Worm (Caenorhabditis elegans) whole organism, L4 larva: Measurements from ENCODE around the gene C35D10.8.

Source experiments
- F10B5.3 ChIP-seq: sonication (generic microtip); optimal IDR thresholded peaks from 2 replicates; lab custom pipeline; 2016; ENCODE audit warnings: mild to moderate bottlenecking, missing genetic modification characterization, missing compliant biosample characterization
- F49E8.2 ChIP-seq: sonication (generic microtip); optimal IDR thresholded peaks from 2 replicates; lab custom pipeline; 2016; ENCODE audit warnings: missing compliant biosample characterization, mild to moderate bottlenecking, missing genetic modification characterization, borderline replicate concordance
- Y75B8A.6 ChIP-seq: fragments of 200-800 bp; sonication (Bioruptor generic); IDR thresholded peaks from 2 replicates; pipeline ENCODE4 v1.3.6; 2022; ENCODE audit warnings: missing genetic modification reagents, missing genetic modification characterization, missing compliant biosample characterization
- ZK337.2 ChIP-seq: fragments of 200-800 bp; sonication (Bioruptor generic); IDR thresholded peaks from 2 replicates; pipeline ENCODE4 v1.3.6; 2022; ENCODE audit warnings: missing genetic modification reagents, missing genetic modification characterization, missing compliant biosample characterization
- aly-2 ChIP-seq: sonication (generic microtip); optimal IDR thresholded peaks from 2 replicates; lab custom pipeline; 2018; ENCODE audit warnings: missing biosample characterization, missing genetic modification characterization
- ceh-20 ChIP-seq: fragments of 200-800 bp; sonication (Bioruptor generic); IDR thresholded peaks from 2 replicates; pipeline ENCODE4 v1.3.6; 2022; ENCODE audit warnings: missing genetic modification reagents, missing genetic modification characterization, missing compliant biosample characterization
- ceh-28 ChIP-seq: fragments of 150-350 bp; optimal IDR thresholded peaks from 2 replicates; lab custom pipeline; 2014; ENCODE audit warnings: missing biosample characterization, missing genetic modification reagents, missing genetic modification characterization
- cey-2 ChIP-seq: sonication (generic microtip); optimal IDR thresholded peaks from 3 replicates; lab custom pipeline; 2017; ENCODE audit warnings: missing genetic modification characterization, mild to moderate bottlenecking, missing compliant biosample characterization, antibody characterized with exemption, borderline replicate concordance; ENCODE audit not compliant: insufficient read depth
- ctbp-1 ChIP-seq: fragments of 200-800 bp; sonication (Bioruptor generic); IDR thresholded peaks from 2 replicates; pipeline ENCODE4 v1.3.6; 2022; ENCODE audit warnings: missing genetic modification reagents, missing genetic modification characterization, missing compliant biosample characterization
- daf-16 ChIP-seq, 3 experiments: sonication (generic microtip); optimal IDR thresholded peaks; 2 replicates each; lab custom pipeline; 2016 to 2017; ENCODE audit warnings: missing genetic modification characterization in 3 of 3, missing genetic modification reagents in 3 of 3, mild to moderate bottlenecking in 2 of 3, missing compliant biosample characterization in 2 of 3, missing biosample characterization in 1 of 3, moderate library complexity in 1 of 3
- dmd-8 ChIP-seq: fragments of 200-800 bp; sonication (Bioruptor generic); IDR thresholded peaks from 2 replicates; pipeline ENCODE4 v1.3.6; 2022; ENCODE audit warnings: missing genetic modification characterization, missing compliant biosample characterization
- dmd-9 ChIP-seq: fragments of 200-800 bp; sonication (Bioruptor generic); IDR thresholded peaks from 2 replicates; pipeline ENCODE4 v1.3.6; 2022; ENCODE audit warnings: missing genetic modification reagents, missing genetic modification characterization, missing compliant biosample characterization
- dpl-1 ChIP-seq: fragments of 150-350 bp; optimal IDR thresholded peaks from 2 replicates; lab custom pipeline; 2014; ENCODE audit warnings: missing biosample characterization, missing genetic modification reagents, missing genetic modification characterization
- dve-1 ChIP-seq: sonication (generic microtip); optimal IDR thresholded peaks from 2 replicates; lab custom pipeline; 2017; ENCODE audit warnings: antibody characterized with exemption, mild to moderate bottlenecking, missing genetic modification characterization, missing compliant biosample characterization; ENCODE audit not compliant: insufficient read depth
- egl-43 ChIP-seq: fragments of 200-800 bp; sonication (Bioruptor generic); IDR thresholded peaks from 2 replicates; pipeline ENCODE4 v1.3.6; 2022; ENCODE audit warnings: missing genetic modification reagents, missing genetic modification characterization, missing compliant biosample characterization
- hif-1 ChIP-seq, 2 experiments: sonication (generic microtip); optimal IDR thresholded peaks; 2 replicates each; lab custom pipeline; 2016 to 2017; ENCODE audit warnings: missing compliant biosample characterization in 2 of 2, missing genetic modification characterization in 2 of 2, missing genetic modification reagents in 2 of 2, missing genotype in 2 of 2, mild to moderate bottlenecking in 1 of 2
- hmg-1.1 ChIP-seq: fragments of 200-800 bp; sonication (Bioruptor generic); IDR thresholded peaks from 2 replicates; pipeline ENCODE4 v1.3.6; 2022; ENCODE audit warnings: missing genetic modification reagents, missing genetic modification characterization, missing compliant biosample characterization
- lin-13 ChIP-seq: fragments of 150-350 bp; optimal IDR thresholded peaks from 2 replicates; lab custom pipeline; 2014; ENCODE audit warnings: missing biosample characterization, missing genetic modification reagents, missing genetic modification characterization
- lin-38 ChIP-seq: fragments of 200-800 bp; sonication (Bioruptor generic); IDR thresholded peaks from 2 replicates; pipeline ENCODE4 v1.3.6; 2022; ENCODE audit warnings: missing genetic modification reagents, missing genetic modification characterization, missing compliant biosample characterization
- lin-39 ChIP-seq: fragments of 150-350 bp; optimal IDR thresholded peaks from 2 replicates; lab custom pipeline; 2014; ENCODE audit warnings: missing biosample characterization, missing genetic modification reagents, missing genetic modification characterization
- mes-2 ChIP-seq: sonication (generic microtip); optimal IDR thresholded peaks from 2 replicates; lab custom pipeline; 2016; ENCODE audit warnings: missing genotype, mild to moderate bottlenecking, missing genetic modification characterization, missing compliant biosample characterization; ENCODE audit not compliant: poor library complexity, severe bottlenecking
- nhr-10 ChIP-seq: fragments of 150-350 bp; optimal IDR thresholded peaks from 2 replicates; lab custom pipeline; 2014; ENCODE audit warnings: missing biosample characterization, missing genetic modification characterization
- nhr-102 ChIP-seq: sonication (generic microtip); optimal IDR thresholded peaks from 2 replicates; lab custom pipeline; 2016; ENCODE audit warnings: mild to moderate bottlenecking, missing genetic modification characterization, moderate library complexity, missing compliant biosample characterization
- nhr-237 ChIP-seq: sonication (generic microtip); optimal IDR thresholded peaks from 2 replicates; lab custom pipeline; 2017; ENCODE audit warnings: missing biosample characterization, missing genetic modification characterization
- nhr-28 ChIP-seq: fragments of 150-350 bp; optimal IDR thresholded peaks from 2 replicates; lab custom pipeline; 2014; ENCODE audit warnings: missing biosample characterization, missing genetic modification characterization
- nhr-48 ChIP-seq: sonication (generic microtip); optimal IDR thresholded peaks from 2 replicates; lab custom pipeline; 2016; ENCODE audit warnings: mild to moderate bottlenecking, missing genetic modification characterization, missing compliant biosample characterization
- php-3 ChIP-seq: fragments of 200-800 bp; sonication (Bioruptor generic); IDR thresholded peaks from 2 replicates; pipeline ENCODE4 v1.3.6; 2022; ENCODE audit warnings: missing genetic modification reagents, missing genetic modification characterization, missing compliant biosample characterization
- skn-1 ChIP-seq: fragments of 150-350 bp; optimal IDR thresholded peaks from 2 replicates; lab custom pipeline; 2014; ENCODE audit warnings: missing biosample characterization, missing genetic modification characterization
- spr-1 ChIP-seq: sonication (generic microtip); optimal IDR thresholded peaks from 2 replicates; lab custom pipeline; 2016; ENCODE audit warnings: mild to moderate bottlenecking, missing genetic modification characterization, missing compliant biosample characterization
- spr-3 ChIP-seq: fragments of 200-800 bp; sonication (Bioruptor generic); optimal IDR thresholded peaks from 2 replicates; lab custom pipeline; 2018; ENCODE audit warnings: mild to moderate bottlenecking, missing genetic modification characterization, missing compliant biosample characterization
- unc-130 ChIP-seq: sonication (generic microtip); optimal IDR thresholded peaks from 2 replicates; lab custom pipeline; 2016; ENCODE audit warnings: missing genetic modification reagents, missing genetic modification characterization, missing compliant biosample characterization
- zfp-2 ChIP-seq: sonication (generic microtip); optimal IDR thresholded peaks from 2 replicates; lab custom pipeline; 2016; ENCODE audit warnings: mild to moderate bottlenecking, missing genetic modification characterization, missing compliant biosample characterization
- zfp-3 ChIP-seq: fragments of 200-800 bp; sonication (Bioruptor generic); conservative IDR thresholded peaks from 2 replicates; pipeline ENCODE4 v1.3.6; 2022; ENCODE audit warnings: missing genetic modification reagents, missing genetic modification characterization, missing compliant biosample characterization
- ztf-7 ChIP-seq: fragments of 150-350 bp; optimal IDR thresholded peaks from 2 replicates; lab custom pipeline; 2014; ENCODE audit warnings: missing biosample characterization, missing genetic modification characterization

C35D10.8 gene

ce11 chrIII:4854918-4855317 lies at the start of gene C35D10.8:
Gene C35D10.8, plus strand, starts transcription at chrIII:4855218.
- no peak for TF ChIP-seq zfp-3 (GFP tag; lab: Robert Waterston, UW)
- no peak for TF ChIP-seq ceh-20
- no peak for TF ChIP-seq mes-2
- no peak for TF ChIP-seq cey-2 (tag; lab: Kevin White, UChicago)
- no peak for TF ChIP-seq F10B5.3 (tag; lab: Kevin White, UChicago)
- TF ChIP-seq egl-43 (GFP tag; lab: Robert Waterston, UW): no peak
- no peak for TF ChIP-seq spr-3 (GFP tag; lab: Kevin White, UChicago)
- TF ChIP-seq, all 104 proteins: peak for 0

ce11 chrIII:4806345-4806744 lies 48.7 kb upstream of the C35D10.8 start:
- TF ChIP-seq zfp-2 (tag; lab: Kevin White, UChicago): no peak
- no peak for TF ChIP-seq dve-1 (tag; lab: Kevin White, UChicago)
- no peak for TF ChIP-seq ceh-28 (tag; lab: Kevin White, UChicago)

ce11 chrIII:4808089-4808488 lies 46.9 kb upstream of the C35D10.8 start:
- TF ChIP-seq daf-16 (GFP tag; optimal IDR thresholded peaks at IDR 0.05; lab: Kevin White, UChicago) (no peak), daf-16 (tag; optimal IDR thresholded peaks at IDR 0.05; lab: Kevin White, UChicago) (peak; percentile 9), nhr-48 (tag; lab: Kevin White, UChicago) (no peak), lin-38 (GFP tag; lab: Robert Waterston, UW) (0 out of 2 replicates have a peak, but pooled peaks have one; percentile 17), ZK337.2 (GFP tag; lab: Robert Waterston, UW) (no peak), php-3 (GFP tag; lab: Robert Waterston, UW) (no peak), lin-39 (tag; lab: Kevin White, UChicago) (no peak), hmg-1.1 (GFP tag; lab: Robert Waterston, UW) (no peak)
- TF ChIP-seq, all 104 proteins: peak for 2

- no peak for TF ChIP-seq hmg-1.1 (GFP tag; lab: Robert Waterston, UW)
- no peak for TF ChIP-seq nhr-237 (tag; lab: Kevin White, UChicago)
- no peak for TF ChIP-seq ceh-28 (tag; lab: Kevin White, UChicago)
- no peak for TF ChIP-seq spr-1 (tag; lab: Kevin White, UChicago)
- no peak for TF ChIP-seq ctbp-1 (GFP tag; lab: Robert Waterston, UW)
- no peak for TF ChIP-seq lin-13 (GFP tag; lab: Kevin White, UChicago)
- TF ChIP-seq dmd-8 (GFP tag; lab: Robert Waterston, UW): no peak
- TF ChIP-seq hif-1 (tag; optimal IDR thresholded peaks at IDR 0.05; lab: Kevin White, UChicago): no peak
- no peak for TF ChIP-seq ztf-7 (tag; lab: Kevin White, UChicago)
- TF ChIP-seq nhr-10 (tag; lab: Kevin White, UChicago): no peak
- no peak for TF ChIP-seq ceh-20
- TF ChIP-seq skn-1 (tag; lab: Kevin White, UChicago): no peak
- TF ChIP-seq dpl-1 (GFP tag; lab: Kevin White, UChicago): no peak
- TF ChIP-seq unc-130: no peak
- no peak for TF ChIP-seq aly-2 (tag; lab: Kevin White, UChicago)
- TF ChIP-seq Y75B8A.6 (GFP tag; lab: Robert Waterston, UW): no peak
- no peak for TF ChIP-seq F49E8.2 (tag; lab: Kevin White, UChicago)
- no peak for TF ChIP-seq nhr-28 (tag; lab: Kevin White, UChicago)
- TF ChIP-seq dmd-9 (GFP tag; lab: Robert Waterston, UW): no peak
- TF ChIP-seq nhr-102: no peak
Measured at ce11 chrIII:4809526-4810153, 45.4 kb upstream of the C35D10.8 start, which contains the start of gene pal-1. Gene pal-1, minus strand, starts transcription at chrIII:4809576.
